Worm (Caenorhabditis elegans) whole organism, young adult: ENCODE measurements around the gene C15H9.4.

Experiments used
- B0019.2 ChIP-seq: fragments of 200-800 bp; sonication (Bioruptor generic); conservative IDR thresholded peaks from 2 replicates; pipeline ENCODE4 v1.3.6; 2022; ENCODE audit warnings: missing genetic modification reagents, missing genetic modification characterization, missing compliant biosample characterization
- C17E4.6 ChIP-seq: fragments of 200-800 bp; sonication (Bioruptor generic); IDR thresholded peaks from 2 replicates; pipeline ENCODE4 v1.3.6; 2022; ENCODE audit warnings: missing genetic modification reagents, missing genetic modification characterization, missing compliant biosample characterization
- F39B2.1 ChIP-seq: fragments of 200-800 bp; sonication (Bioruptor generic); IDR thresholded peaks from 2 replicates; pipeline ENCODE4 v1.3.6; 2022; ENCODE audit warnings: missing genetic modification reagents, missing genetic modification characterization, missing compliant biosample characterization
- F55B11.4 ChIP-seq: sonication (generic microtip); optimal IDR thresholded peaks from 2 replicates; lab custom pipeline; 2016; ENCODE audit warnings: missing compliant biosample characterization, missing genetic modification characterization, borderline replicate concordance; ENCODE audit not compliant: insufficient read depth
- K12H6.12 ChIP-seq: fragments of 200-800 bp; sonication (Bioruptor generic); optimal IDR thresholded peaks from 2 replicates; lab custom pipeline; 2018; ENCODE audit warnings: mild to moderate bottlenecking, missing genetic modification characterization, missing compliant biosample characterization
- Y53F4B.3 ChIP-seq: fragments of 200-800 bp; sonication (Bioruptor generic); IDR thresholded peaks from 2 replicates; pipeline ENCODE4 v1.3.6; 2022; ENCODE audit warnings: missing genetic modification reagents, missing genetic modification characterization, missing compliant biosample characterization
- Y79H2A.3 ChIP-seq: fragments of 200-800 bp; sonication (Bioruptor generic); conservative IDR thresholded peaks from 2 replicates; pipeline ENCODE4 v1.3.6; 2022; ENCODE audit warnings: missing genetic modification reagents, missing genetic modification characterization, missing compliant biosample characterization
- Y95B8A.8 ChIP-seq: fragments of 200-800 bp; sonication (Bioruptor generic); IDR thresholded peaks from 2 replicates; pipeline ENCODE4 v1.3.6; 2022; ENCODE audit warnings: missing genetic modification reagents, missing genetic modification characterization, missing compliant biosample characterization
- attf-5 ChIP-seq: fragments of 200-800 bp; sonication (Bioruptor generic); optimal IDR thresholded peaks from 2 replicates; lab custom pipeline; 2018; ENCODE audit warnings: mild to moderate bottlenecking, missing genetic modification characterization, missing compliant biosample characterization
- attf-6 ChIP-seq: fragments of 200-800 bp; sonication (Bioruptor generic); IDR thresholded peaks from 2 replicates; pipeline ENCODE4 v1.3.6; 2022; ENCODE audit warnings: missing genetic modification reagents, missing genetic modification characterization, missing compliant biosample characterization
- ccch-3 ChIP-seq: fragments of 200-800 bp; sonication (Bioruptor generic); optimal IDR thresholded peaks from 2 replicates; lab custom pipeline; 2018; ENCODE audit warnings: mild to moderate bottlenecking, missing genetic modification characterization, missing compliant biosample characterization
- cebp-1 ChIP-seq, 2 experiments: fragments of 200-800 bp in 1 of 2; sonication (Bioruptor generic) in 1 of 2; sonication (generic microtip) in 1 of 2; IDR thresholded peaks in 1 of 2; optimal IDR thresholded peaks in 1 of 2; 2 replicates each; pipeline versions ENCODE4 v1.3.6 to Lab custom; 2017 to 2022; ENCODE audit warnings: missing compliant biosample characterization in 2 of 2, missing genetic modification characterization in 2 of 2, mild to moderate bottlenecking in 1 of 2, missing genetic modification reagents in 1 of 2, moderate library complexity in 1 of 2
- ceh-27 ChIP-seq: fragments of 200-800 bp; sonication (Bioruptor generic); optimal IDR thresholded peaks from 2 replicates; lab custom pipeline; 2018; ENCODE audit warnings: mild to moderate bottlenecking, missing genetic modification characterization, moderate library complexity, missing compliant biosample characterization
- ceh-58 ChIP-seq: fragments of 200-800 bp; sonication (Bioruptor generic); IDR thresholded peaks from 2 replicates; pipeline ENCODE4 v1.3.6; 2022; ENCODE audit warnings: missing genetic modification characterization, missing compliant biosample characterization
- ceh-79 ChIP-seq: sonication (generic microtip); optimal IDR thresholded peaks from 2 replicates; lab custom pipeline; 2017; ENCODE audit warnings: mild to moderate bottlenecking, missing genetic modification characterization, missing compliant biosample characterization
- dox-1 ChIP-seq: fragments of 200-800 bp; sonication (Bioruptor generic); IDR thresholded peaks from 2 replicates; pipeline ENCODE4 v1.3.6; 2022; ENCODE audit warnings: missing genetic modification reagents, missing genetic modification characterization, missing compliant biosample characterization
- let-526 ChIP-seq: fragments of 200-800 bp; sonication (Bioruptor generic); IDR thresholded peaks from 2 replicates; pipeline ENCODE4 v1.3.6; 2022; ENCODE audit warnings: missing genetic modification reagents, missing genetic modification characterization, missing compliant biosample characterization
- let-607 ChIP-seq, 2 experiments: fragments of 200-800 bp in 1 of 2; sonication (Bioruptor generic) in 1 of 2; sonication (generic microtip) in 1 of 2; optimal IDR thresholded peaks; 2 replicates each; lab custom pipeline; 2016 to 2018; ENCODE audit warnings: mild to moderate bottlenecking in 2 of 2, missing compliant biosample characterization in 2 of 2, missing genetic modification characterization in 2 of 2, moderate library complexity in 2 of 2, missing genotype in 1 of 2
- lin-26 ChIP-seq: fragments of 200-800 bp; sonication (Bioruptor generic); IDR thresholded peaks from 2 replicates; pipeline ENCODE4 v1.3.6; 2022; ENCODE audit warnings: missing genetic modification reagents, missing genetic modification characterization, missing compliant biosample characterization
- lin-40 ChIP-seq: sonication (generic microtip); optimal IDR thresholded peaks from 2 replicates; lab custom pipeline; 2016; ENCODE audit warnings: missing genetic modification characterization, mild to moderate bottlenecking, missing compliant biosample characterization, missing genotype, missing genetic modification reagents
- lin-54 ChIP-seq: fragments of 200-800 bp; sonication (Bioruptor generic); optimal IDR thresholded peaks from 2 replicates; lab custom pipeline; 2018; ENCODE audit warnings: mild to moderate bottlenecking, missing genetic modification characterization, missing compliant biosample characterization
- mcd-1 ChIP-seq: fragments of 200-800 bp; sonication (Bioruptor generic); IDR thresholded peaks from 2 replicates; pipeline ENCODE4 v1.3.6; 2022; ENCODE audit warnings: missing genetic modification reagents, missing genetic modification characterization, missing compliant biosample characterization
- nfya-2 ChIP-seq: fragments of 200-800 bp; sonication (Bioruptor generic); IDR thresholded peaks from 2 replicates; pipeline ENCODE4 v1.3.6; 2022; ENCODE audit warnings: missing genetic modification reagents, missing genetic modification characterization, missing compliant biosample characterization
- nfyb-1 ChIP-seq: fragments of 200-800 bp; sonication (Bioruptor generic); IDR thresholded peaks from 2 replicates; pipeline ENCODE4 v1.3.6; 2022; ENCODE audit warnings: missing genetic modification reagents, missing genetic modification characterization, missing compliant biosample characterization
- nhr-120 ChIP-seq: fragments of 200-800 bp; sonication (Bioruptor generic); IDR thresholded peaks from 2 replicates; pipeline ENCODE4 v1.3.6; 2022; ENCODE audit warnings: missing genetic modification characterization, missing compliant biosample characterization
- nhr-80 ChIP-seq: sonication (generic microtip); optimal IDR thresholded peaks from 2 replicates; lab custom pipeline; 2016; ENCODE audit warnings: missing genetic modification characterization, missing compliant biosample characterization
- nhr-90 ChIP-seq: sonication (generic microtip); optimal IDR thresholded peaks from 2 replicates; lab custom pipeline; 2016; ENCODE audit warnings: missing genotype, mild to moderate bottlenecking, missing genetic modification characterization, missing compliant biosample characterization
- pbrm-1 ChIP-seq: fragments of 200-800 bp; sonication (Bioruptor generic); IDR thresholded peaks from 2 replicates; pipeline ENCODE4 v1.3.6; 2022; ENCODE audit warnings: missing genetic modification reagents, missing genetic modification characterization, missing compliant biosample characterization
- pha-4 ChIP-seq: fragments of 150-350 bp; sonication (generic microtip); optimal IDR thresholded peaks from 2 replicates; lab custom pipeline; 2014; ENCODE audit warnings: missing biosample characterization, missing genetic modification reagents, missing genetic modification characterization
- repo-1 ChIP-seq: sonication (generic microtip); optimal IDR thresholded peaks from 2 replicates; lab custom pipeline; 2017; ENCODE audit warnings: mild to moderate bottlenecking, missing genetic modification characterization, missing compliant biosample characterization
- rpc-1 ChIP-seq, 2 experiments: fragments of 150-350 bp in 1 of 2; sonication (generic microtip) in 1 of 2; optimal IDR thresholded peaks; 2 replicates each; lab custom pipeline; 2014 to 2018; ENCODE audit warnings: missing biosample characterization in 1 of 2, missing genetic modification characterization in 1 of 2, missing genetic modification reagents in 1 of 2, missing genotype in 1 of 2
- tbp1 ChIP-seq: fragments of 200-800 bp; sonication (Bioruptor generic); optimal IDR thresholded peaks from 2 replicates; lab custom pipeline; 2018; ENCODE audit warnings: mild to moderate bottlenecking, missing genetic modification characterization, missing compliant biosample characterization
- unc-130 ChIP-seq: sonication (generic microtip); optimal IDR thresholded peaks from 2 replicates; lab custom pipeline; 2016; ENCODE audit warnings: missing genetic modification reagents, missing genetic modification characterization, missing compliant biosample characterization
- zfh-2 ChIP-seq: fragments of 200-800 bp; sonication (Bioruptor generic); conservative IDR thresholded peaks from 2 replicates; pipeline ENCODE4 v1.3.6; 2022; ENCODE audit warnings: missing genetic modification reagents, missing genetic modification characterization, missing compliant biosample characterization
- ztf-22 ChIP-seq: fragments of 200-800 bp; sonication (Bioruptor generic); optimal IDR thresholded peaks from 2 replicates; lab custom pipeline; 2018; ENCODE audit warnings: mild to moderate bottlenecking, missing genetic modification characterization, moderate library complexity, missing compliant biosample characterization
- ztf-26 ChIP-seq: sonication (generic microtip); optimal IDR thresholded peaks from 2 replicates; lab custom pipeline; 2017; ENCODE audit warnings: missing genetic modification characterization, missing compliant biosample characterization

The C15H9.4 gene

DNA sequence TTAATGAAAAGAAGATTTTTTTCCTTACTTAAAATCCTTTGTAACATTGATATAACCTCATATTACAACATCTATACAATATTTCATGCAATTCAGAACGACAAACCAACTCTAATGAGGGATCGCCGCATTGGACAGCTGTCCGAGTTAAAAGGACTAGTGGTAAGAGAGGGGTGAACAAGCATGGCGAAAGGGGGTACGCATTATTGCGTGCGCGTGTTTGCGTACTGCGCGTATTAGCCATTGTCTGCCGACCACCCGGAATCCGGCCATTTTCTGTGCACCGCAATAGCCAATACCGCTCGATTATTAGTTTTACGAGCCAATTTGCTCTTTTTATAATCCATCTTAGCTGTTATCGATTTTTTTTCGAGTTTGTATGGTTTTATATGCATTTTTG is at the start of gene C15H9.4:
TSS of gene C15H9.4 (plus strand) at position 93 of the 400 bp plus-strand sequence.
- peak; percentile 26 for TF ChIP-seq tbp1
- 0 out of 2 replicates have a peak, but pooled peaks have one; percentile 22 for TF ChIP-seq dox-1 (GFP tag; lab: Robert Waterston, UW)
- no peak for TF ChIP-seq pha-4 (tag; lab: Kevin White, UChicago)
- no peak for TF ChIP-seq Y95B8A.8 (GFP tag; lab: Robert Waterston, UW)
- no peak for TF ChIP-seq cebp-1 (GFP tag; IDR thresholded peaks at IDR 0.05; lab: Robert Waterston, UW)
- peak; percentile 56 for TF ChIP-seq cebp-1 (tag; optimal IDR thresholded peaks at IDR 0.05; lab: Kevin White, UChicago)
- peak; percentile 31; the same call in 1 of the 2 replicates for TF ChIP-seq zfh-2 (GFP tag; lab: Robert Waterston, UW)
- TF ChIP-seq repo-1: peak; percentile 35
- no peak for TF ChIP-seq ceh-58 (GFP tag; lab: Robert Waterston, UW)
- TF ChIP-seq attf-6 (GFP tag; lab: Robert Waterston, UW): no peak
- no peak for TF ChIP-seq ztf-22 (GFP tag; lab: Kevin White, UChicago)
- TF ChIP-seq pbrm-1 (GFP tag; lab: Robert Waterston, UW): 0 out of 2 replicates have a peak, but pooled peaks have one; percentile 29
- peak; percentile 71; the same call in 1 of the 2 replicates for TF ChIP-seq nfyb-1 (GFP tag; lab: Robert Waterston, UW)
- 0 out of 2 replicates have a peak, but pooled peaks have one; percentile 8 for TF ChIP-seq mcd-1 (GFP tag; lab: Robert Waterston, UW)
- no peak for TF ChIP-seq lin-26 (GFP tag; lab: Robert Waterston, UW)
- peak; percentile 2 for TF ChIP-seq lin-40
- TF ChIP-seq ceh-27 (GFP tag; lab: Kevin White, UChicago): peak; percentile 51
- TF ChIP-seq, all 124 proteins: peak for 10

DNA sequence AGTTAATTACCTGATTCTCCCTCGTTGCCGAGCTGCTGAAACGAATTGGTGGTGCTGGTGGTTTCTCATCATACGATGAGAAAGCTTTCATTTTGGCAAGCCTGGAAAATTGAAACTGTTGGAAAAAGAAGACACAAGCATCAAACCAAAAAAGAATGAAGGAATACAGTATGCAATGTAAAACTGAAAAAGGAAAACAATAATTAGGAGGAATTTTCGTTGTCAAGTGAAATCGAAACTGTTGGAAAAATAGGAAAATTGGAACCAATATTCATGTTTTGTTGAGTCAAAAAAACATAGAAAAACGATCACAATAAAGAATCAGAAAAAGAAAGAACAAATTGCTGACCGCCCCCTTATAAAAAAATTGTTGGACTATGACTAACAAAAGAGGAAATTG is 48.9 kb upstream of the C15H9.4 start, which contains the start of gene pak-1:
TSS of gene pak-1 (minus strand) at position 101 of the 400 bp plus-strand sequence.
- TF ChIP-seq F39B2.1 (no peak), nfya-2 (GFP tag; lab: Robert Waterston, UW) (no peak), ceh-58 (GFP tag; lab: Robert Waterston, UW) (no peak), let-526 (GFP tag; lab: Robert Waterston, UW) (no peak), ccch-3 (GFP tag; lab: Kevin White, UChicago) (no peak), unc-130 (GFP tag; lab: Kevin White, UChicago) (no peak), rpc-1 (optimal IDR thresholded peaks at IDR 0.05; lab: Kevin White, UChicago) (no peak), rpc-1 (tag; optimal IDR thresholded peaks at IDR 0.05; lab: Kevin White, UChicago) (no peak), ztf-26 (tag; lab: Kevin White, UChicago) (no peak), let-607 (tag; optimal IDR thresholded peaks at IDR 0.05; lab: Kevin White, UChicago) (no peak), F55B11.4 (tag; lab: Kevin White, UChicago) (no peak), ceh-79 (tag; lab: Kevin White, UChicago) (no peak), Y53F4B.3 (GFP tag; lab: Robert Waterston, UW) (no peak), ztf-22 (GFP tag; lab: Kevin White, UChicago) (no peak), attf-6 (GFP tag; lab: Robert Waterston, UW) (no peak), B0019.2 (GFP tag; lab: Robert Waterston, UW) (no peak), nhr-120 (GFP tag; lab: Robert Waterston, UW) (no peak), K12H6.12 (tag; lab: Kevin White, UChicago) (no peak), nhr-90 (tag; lab: Kevin White, UChicago) (no peak)

DNA sequence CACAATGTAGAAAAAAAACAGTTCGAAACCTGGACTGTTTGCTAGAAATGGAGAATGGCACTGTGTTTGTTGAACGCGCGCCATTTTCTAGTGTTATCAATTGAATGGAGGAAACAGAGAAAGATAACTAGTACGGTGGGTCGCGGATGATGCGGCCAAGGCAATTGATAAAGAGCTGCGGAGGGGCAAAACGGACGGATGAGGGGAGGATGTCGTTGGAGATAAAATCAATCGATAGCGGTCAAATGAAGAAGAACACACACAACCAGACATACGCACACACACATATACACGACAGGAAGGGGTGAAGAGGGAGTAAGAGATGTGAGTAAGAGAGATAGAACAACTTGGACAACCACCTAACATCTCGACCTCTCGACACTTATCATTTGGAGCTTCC is 47.4 kb upstream of the C15H9.4 start:
- no peak for TF ChIP-seq Y79H2A.3
- no peak for TF ChIP-seq nfyb-1 (GFP tag; lab: Robert Waterston, UW)
- TF ChIP-seq lin-54 (GFP tag; lab: Kevin White, UChicago): no peak
- no peak for TF ChIP-seq C17E4.6 (GFP tag; lab: Robert Waterston, UW)
- no peak for TF ChIP-seq attf-5 (GFP tag; lab: Kevin White, UChicago)
- TF ChIP-seq nhr-80 (tag; lab: Kevin White, UChicago): peak; percentile 43
